Fruit fly (Drosophila melanogaster): ENCODE measurements around the gene CG7924.

- TF ChIP-seq rgr (GFP tag; optimal IDR thresholded peaks at IDR 0.05) (no peak), Hr78 (GFP tag; optimal IDR thresholded peaks at IDR 0.05) (no peak), Rel (GFP tag; optimal IDR thresholded peaks at IDR 0.05) (no peak), Rel (tag; optimal IDR thresholded peaks at IDR 0.05) (no peak), woc (GFP tag; optimal IDR thresholded peaks at IDR 0.05) (no peak), HLH106 (tag; optimal IDR thresholded peaks at IDR 0.05) (no peak), GATAd (GFP tag; optimal IDR thresholded peaks at IDR 0.05) (no peak), h (GFP tag; optimal IDR thresholded peaks at IDR 0.05) (no peak), ey (GFP tag; optimal IDR thresholded peaks at IDR 0.05) (no peak), Mio (GFP tag; optimal IDR thresholded peaks at IDR 0.05) (no peak), jim (GFP tag; optimal IDR thresholded peaks at IDR 0.05) (no peak), pan (optimal IDR thresholded peaks at IDR 0.05) (no peak)
Measured at dm6 chr3L:14216140-14216539, 17.1 kb upstream of the CG7924 start.

Measured in whole organism, wandering third instar larva.